Fruit fly (Drosophila melanogaster) whole organism, prepupa: ENCODE measurements around the gene CG5966.
A peak's percentile ranks its signal among the peaks of the same experiment; 100 is the strongest.

Experiments used
- CG10631 ChIP-seq: fragments of 200-800 bp; sonication (Bioruptor generic); optimal IDR thresholded peaks from 2 replicates; lab custom pipeline; 2016; ENCODE audit warnings: missing biosample characterization, missing genetic modification characterization
- CG11294 ChIP-seq: fragments of 200-800 bp; sonication (Bioruptor generic); IDR thresholded peaks from 2 replicates; pipeline ENCODE4 v1.3.6; 2022; ENCODE audit warnings: missing biosample characterization, missing genetic modification characterization
- CG11762 ChIP-seq: fragments of 200-800 bp; sonication (Bioruptor generic); optimal IDR thresholded peaks from 3 replicates; lab custom pipeline; 2016; ENCODE audit warnings: missing biosample characterization, missing genetic modification characterization; ENCODE audit not compliant: insufficient read depth
- CG11902 ChIP-seq: fragments of 200-800 bp; sonication (Bioruptor generic); optimal IDR thresholded peaks from 3 replicates; lab custom pipeline; 2016; ENCODE audit warnings: missing biosample characterization, missing genetic modification characterization
- CG15336 ChIP-seq: fragments of 200-800 bp; sonication (Bioruptor generic); IDR thresholded peaks from 2 replicates; pipeline ENCODE4 v1.3.6; 2022; ENCODE audit warnings: missing biosample characterization, missing genetic modification characterization
- CG1621 ChIP-seq: fragments of 200-800 bp; sonication (Bioruptor generic); optimal IDR thresholded peaks from 3 replicates; lab custom pipeline; 2018; ENCODE audit warnings: missing biosample characterization, mild to moderate bottlenecking, missing genetic modification characterization
- CG16779 ChIP-seq: fragments of 200-800 bp; sonication (Bioruptor generic); optimal IDR thresholded peaks from 3 replicates; lab custom pipeline; 2017; ENCODE audit warnings: missing biosample characterization, mild to moderate bottlenecking, missing genetic modification characterization
- CG3032 ChIP-seq: fragments of 200-800 bp; optimal IDR thresholded peaks from 2 replicates; lab custom pipeline; 2019; ENCODE audit warnings: missing biosample characterization, mild to moderate bottlenecking, missing genetic modification characterization, moderate library complexity
- CG31627 ChIP-seq: fragments of 200-800 bp; sonication (Bioruptor generic); optimal IDR thresholded peaks from 3 replicates; lab custom pipeline; 2016; ENCODE audit warnings: missing biosample characterization, missing genetic modification characterization
- CG32006 ChIP-seq: fragments of 200-800 bp; sonication (Bioruptor generic); optimal IDR thresholded peaks from 3 replicates; lab custom pipeline; 2017; ENCODE audit warnings: missing biosample characterization, mild to moderate bottlenecking, missing genetic modification characterization
- CG3919 ChIP-seq: fragments of 200-800 bp; sonication (Bioruptor generic); optimal IDR thresholded peaks from 3 replicates; lab custom pipeline; 2016; ENCODE audit warnings: missing biosample characterization, missing genetic modification characterization
- CG4318 ChIP-seq: fragments of 200-800 bp; sonication (Bioruptor generic); optimal IDR thresholded peaks from 3 replicates; lab custom pipeline; 2017; ENCODE audit warnings: missing biosample characterization, mild to moderate bottlenecking, missing genetic modification characterization
- CG6163 ChIP-seq: fragments of 200-800 bp; sonication (Bioruptor generic); IDR thresholded peaks from 3 replicates; pipeline ENCODE4 v1.3.6; 2022; ENCODE audit warnings: missing biosample characterization, missing genetic modification characterization
- CG6276 ChIP-seq: fragments of 200-800 bp; sonication (Bioruptor generic); optimal IDR thresholded peaks from 2 replicates; lab custom pipeline; 2017; ENCODE audit warnings: missing biosample characterization, mild to moderate bottlenecking, missing genetic modification characterization
- CG6792 ChIP-seq: fragments of 200-800 bp; sonication (Bioruptor generic); optimal IDR thresholded peaks from 3 replicates; lab custom pipeline; 2016; ENCODE audit warnings: missing biosample characterization, missing genetic modification characterization
- CG6854 ChIP-seq: fragments of 200-800 bp; sonication (Bioruptor generic); optimal IDR thresholded peaks from 2 replicates; lab custom pipeline; 2017; ENCODE audit warnings: missing biosample characterization, mild to moderate bottlenecking, missing genetic modification characterization
- CG7368 ChIP-seq: fragments of 200-800 bp; sonication (Bioruptor generic); optimal IDR thresholded peaks from 3 replicates; lab custom pipeline; 2016; ENCODE audit warnings: missing biosample characterization, missing genetic modification characterization
- CG8119 ChIP-seq: fragments of 200-800 bp; sonication (Bioruptor generic); IDR thresholded peaks from 3 replicates; pipeline ENCODE4 v1.3.6; 2022; ENCODE audit warnings: missing biosample characterization, missing genetic modification characterization
- CG8319 ChIP-seq: fragments of 200-800 bp; sonication (Bioruptor generic); optimal IDR thresholded peaks from 3 replicates; lab custom pipeline; 2016; ENCODE audit warnings: missing biosample characterization, missing genetic modification characterization
- Eip75B ChIP-seq: fragments of 200-800 bp; sonication (Bioruptor generic); optimal IDR thresholded peaks from 3 replicates; lab custom pipeline; 2016; ENCODE audit warnings: missing biosample characterization, missing genetic modification characterization
- Eip78C ChIP-seq: fragments of 200-800 bp; sonication (Bioruptor generic); peaks from one replicate; lab custom pipeline; 2016; ENCODE audit warnings: missing biosample characterization, missing genetic modification characterization
- Eip93F ChIP-seq: fragments of 200-800 bp; sonication (Bioruptor generic); optimal IDR thresholded peaks from 2 replicates; lab custom pipeline; 2016; ENCODE audit warnings: missing biosample characterization, mild to moderate bottlenecking, missing genetic modification characterization
- Ets21C ChIP-seq: fragments of 200-800 bp; sonication (Bioruptor generic); optimal IDR thresholded peaks from 3 replicates; lab custom pipeline; 2016; ENCODE audit warnings: missing biosample characterization, missing genetic modification characterization
- Ets96B ChIP-seq: fragments of 200-800 bp; optimal IDR thresholded peaks from 2 replicates; lab custom pipeline; 2019; ENCODE audit warnings: missing biosample characterization, mild to moderate bottlenecking, missing genetic modification characterization, moderate library complexity
- Hr38 ChIP-seq: sonication (Bioruptor generic); optimal IDR thresholded peaks from 2 replicates; lab custom pipeline; 2016; ENCODE audit warnings: missing biosample characterization, missing genetic modification characterization
- Hr39 ChIP-seq: fragments of 200-800 bp; sonication (Bioruptor generic); optimal IDR thresholded peaks from 2 replicates; lab custom pipeline; 2016; ENCODE audit warnings: missing biosample characterization, missing genetic modification characterization
- Hr4 ChIP-seq: fragments of 200-800 bp; sonication (Bioruptor generic); optimal IDR thresholded peaks from 3 replicates; lab custom pipeline; 2016; ENCODE audit warnings: missing biosample characterization, missing genetic modification characterization
- Met ChIP-seq: fragments of 200-800 bp; sonication (Bioruptor generic); optimal IDR thresholded peaks from 3 replicates; lab custom pipeline; 2016; ENCODE audit warnings: missing biosample characterization, missing genetic modification characterization
- OdsH ChIP-seq: fragments of 200-800 bp; sonication (Bioruptor generic); optimal IDR thresholded peaks from 3 replicates; lab custom pipeline; 2016; ENCODE audit warnings: missing biosample characterization, missing genetic modification characterization
- Smox ChIP-seq: fragments of 200-800 bp; sonication (Bioruptor generic); optimal IDR thresholded peaks from 3 replicates; lab custom pipeline; 2016; ENCODE audit warnings: missing biosample characterization, missing genetic modification characterization
- Sox102F ChIP-seq: fragments of 200-800 bp; sonication (Bioruptor generic); optimal IDR thresholded peaks from 2 replicates; lab custom pipeline; 2016; ENCODE audit warnings: missing biosample characterization, mild to moderate bottlenecking, missing genetic modification characterization
- Sox15 ChIP-seq: fragments of 200-800 bp; sonication (Bioruptor generic); optimal IDR thresholded peaks from 3 replicates; lab custom pipeline; 2016; ENCODE audit warnings: missing biosample characterization, missing genetic modification characterization
- achi ChIP-seq: fragments of 200-800 bp; sonication (Bioruptor generic); optimal IDR thresholded peaks from 3 replicates; lab custom pipeline; 2016; ENCODE audit warnings: missing biosample characterization, missing genetic modification characterization
- acj6 ChIP-seq: fragments of 200-800 bp; sonication (Bioruptor generic); optimal IDR thresholded peaks from 3 replicates; lab custom pipeline; 2016; ENCODE audit warnings: missing biosample characterization, missing genetic modification characterization
- cyc ChIP-seq: fragments of 200-800 bp; sonication (Bioruptor generic); optimal IDR thresholded peaks from 3 replicates; lab custom pipeline; 2016; ENCODE audit warnings: missing biosample characterization, missing genetic modification characterization
- dac ChIP-seq: fragments of 200-800 bp; sonication (Bioruptor generic); optimal IDR thresholded peaks from 2 replicates; lab custom pipeline; 2017; ENCODE audit warnings: missing biosample characterization, mild to moderate bottlenecking, missing genetic modification characterization
- dsx ChIP-seq: fragments of 200-800 bp; optimal IDR thresholded peaks from 3 replicates; lab custom pipeline; 2019; ENCODE audit warnings: missing biosample characterization, mild to moderate bottlenecking, missing genetic modification characterization, moderate library complexity; ENCODE audit not compliant: poor library complexity, severe bottlenecking
- eg ChIP-seq: fragments of 200-800 bp; sonication (Bioruptor generic); IDR thresholded peaks from 3 replicates; pipeline ENCODE4 v1.3.6; 2022; ENCODE audit warnings: missing biosample characterization, missing genetic modification characterization
- fd85E ChIP-seq: fragments of 200-800 bp; sonication (Bioruptor generic); optimal IDR thresholded peaks from 3 replicates; lab custom pipeline; 2016; ENCODE audit warnings: missing biosample characterization, missing genetic modification characterization
- lz ChIP-seq: fragments of 200-800 bp; sonication (Bioruptor generic); optimal IDR thresholded peaks from 3 replicates; lab custom pipeline; 2016; ENCODE audit warnings: missing biosample characterization, missing genetic modification characterization
- net ChIP-seq: fragments of 200-800 bp; sonication (Bioruptor generic); optimal IDR thresholded peaks from 3 replicates; lab custom pipeline; 2016; ENCODE audit warnings: missing biosample characterization, missing genetic modification characterization
- pdm3 ChIP-seq: fragments of 200-800 bp; sonication (Bioruptor generic); optimal IDR thresholded peaks from 3 replicates; lab custom pipeline; 2016; ENCODE audit warnings: missing biosample characterization, missing genetic modification characterization
- spab ChIP-seq: fragments of 200-800 bp; sonication (Bioruptor generic); optimal IDR thresholded peaks from 2 replicates; lab custom pipeline; 2017; ENCODE audit warnings: missing biosample characterization, mild to moderate bottlenecking, missing genetic modification characterization, missing genetic modification reagents
- ss ChIP-seq, 2 experiments: fragments of 200-800 bp; sonication (Bioruptor generic); optimal IDR thresholded peaks; 2 replicates in 1 of 2; 3 replicates in 1 of 2; lab custom pipeline; 2017 to 2018; ENCODE audit warnings: mild to moderate bottlenecking in 2 of 2, missing biosample characterization in 2 of 2, missing genetic modification characterization in 2 of 2, moderate library complexity in 1 of 2
- svp ChIP-seq: fragments of 200-800 bp; sonication (Bioruptor generic); peaks from one replicate; lab custom pipeline; 2016; ENCODE audit warnings: missing biosample characterization, missing genetic modification characterization
- topi ChIP-seq: fragments of 200-800 bp; sonication (Bioruptor generic); optimal IDR thresholded peaks from 3 replicates; lab custom pipeline; 2016; ENCODE audit warnings: missing biosample characterization, missing genetic modification characterization
- vri ChIP-seq: fragments of 200-800 bp; sonication (Bioruptor generic); optimal IDR thresholded peaks from 3 replicates; lab custom pipeline; 2016; ENCODE audit warnings: missing biosample characterization, mild to moderate bottlenecking, missing genetic modification characterization

The CG5966 gene

dm6 chrX:6024638-6025037, 36.0 kb downstream of the CG5966 start (continued):
- TF ChIP-seq Ets96B (tag; lab: Kevin White, UChicago) (peak; percentile 59), OdsH (peak; percentile 56), CG6276 (GFP tag; lab: Kevin White, UChicago) (no peak), ss (GFP tag; optimal IDR thresholded peaks at IDR 0.05; lab: Kevin White, UChicago) (peak in 1 of 2 experiments; percentile 66), Met (peak; percentile 80), CG10631 (peak; percentile 57), CG6792 (GFP tag; lab: Kevin White, UChicago) (peak; percentile 77), CG11902 (GFP tag; lab: Kevin White, UChicago) (peak; percentile 69), Hr38 (GFP tag; lab: Kevin White, UChicago) (no peak), Eip78C (GFP tag; lab: Kevin White, UChicago) (peak; percentile 87), Hr4 (GFP tag; lab: Kevin White, UChicago) (no peak), pdm3 (GFP tag; lab: Kevin White, UChicago) (peak; percentile 66), svp (GFP tag; lab: Kevin White, UChicago) (peak; percentile 87), Sox15 (GFP tag; lab: Kevin White, UChicago) (peak; percentile 45), vri (GFP tag; lab: Kevin White, UChicago) (peak; percentile 59), CG11294 (GFP tag; lab: Robert Waterston, UW) (no peak), CG15336 (GFP tag; lab: Robert Waterston, UW) (no peak), CG6163 (GFP tag; lab: Robert Waterston, UW) (peak; percentile 57; the same call in 2 of the 3 replicates), dac (GFP tag; lab: Kevin White, UChicago) (no peak), CG11762 (GFP tag; lab: Kevin White, UChicago) (peak; percentile 35), Hr39 (GFP tag; lab: Kevin White, UChicago) (peak; percentile 78), topi (peak; percentile 73), CG7368 (GFP tag; lab: Kevin White, UChicago) (peak; percentile 64), CG31627 (GFP tag; lab: Kevin White, UChicago) (peak; percentile 74), eg (GFP tag; lab: Robert Waterston, UW) (no peak), acj6 (peak; percentile 62), CG32006 (GFP tag; lab: Kevin White, UChicago) (no peak), achi (GFP tag; lab: Kevin White, UChicago) (peak; percentile 52), CG8119 (GFP tag; lab: Robert Waterston, UW) (no peak), CG3032 (peak; percentile 65), dsx (GFP tag; lab: Kevin White, UChicago) (peak; percentile 55), Smox (GFP tag; lab: Kevin White, UChicago) (peak; percentile 72), Sox102F (peak; percentile 70), CG6854 (peak; percentile 73)
- TF ChIP-seq, all 60 proteins: peak for 44

- TF ChIP-seq Ets21C (GFP tag; lab: Kevin White, UChicago) (no peak), CG6792 (GFP tag; lab: Kevin White, UChicago) (peak; percentile 23), CG32006 (GFP tag; lab: Kevin White, UChicago) (peak; percentile 38), eg (GFP tag; lab: Robert Waterston, UW) (peak; percentile 70), Smox (GFP tag; lab: Kevin White, UChicago) (peak; percentile 16), CG6854 (peak; percentile 1), CG31627 (GFP tag; lab: Kevin White, UChicago) (no peak), Sox15 (GFP tag; lab: Kevin White, UChicago) (no peak), fd85E (GFP tag; lab: Kevin White, UChicago) (no peak), CG8319 (peak; percentile 3), lz (GFP tag; lab: Kevin White, UChicago) (peak; percentile 40), CG15336 (GFP tag; lab: Robert Waterston, UW) (peak; percentile 81), vri (GFP tag; lab: Kevin White, UChicago) (no peak), CG6163 (GFP tag; lab: Robert Waterston, UW) (peak; percentile 82), pdm3 (GFP tag; lab: Kevin White, UChicago) (peak; percentile 59), achi (GFP tag; lab: Kevin White, UChicago) (peak; percentile 67), CG4318 (GFP tag; lab: Kevin White, UChicago) (no peak), cyc (GFP tag; lab: Kevin White, UChicago) (peak; percentile 34), CG10631 (peak; percentile 46), spab (GFP tag; lab: Kevin White, UChicago) (peak; percentile 47), svp (GFP tag; lab: Kevin White, UChicago) (peak; percentile 61), Ets96B (tag; lab: Kevin White, UChicago) (peak; percentile 70), Eip93F (GFP tag; lab: Kevin White, UChicago) (no peak), Met (peak; percentile 60), CG1621 (tag; lab: Kevin White, UChicago) (peak; percentile 43), net (GFP tag; lab: Kevin White, UChicago) (peak; percentile 38), dac (GFP tag; lab: Kevin White, UChicago) (no peak), Hr4 (GFP tag; lab: Kevin White, UChicago) (peak; percentile 54), CG11762 (GFP tag; lab: Kevin White, UChicago) (peak; percentile 29), CG3919 (GFP tag; lab: Kevin White, UChicago) (peak; percentile 60), Hr39 (GFP tag; lab: Kevin White, UChicago) (peak; percentile 14), CG11294 (GFP tag; lab: Robert Waterston, UW) (peak; percentile 55), Eip75B (GFP tag; lab: Kevin White, UChicago) (peak; percentile 64), dsx (GFP tag; lab: Kevin White, UChicago) (peak; percentile 73), CG16779 (peak; percentile 12)
These were observed 39.3 kb downstream of the CG5966 start for dm6 chrX:6027846-6028245.
